Worm (Caenorhabditis elegans) whole organism, L3 larva: ENCODE data around the gene gst-36.

Source experiments
- aly-2 ChIP-seq: fragments of 150-350 bp; optimal IDR thresholded peaks from 2 replicates; lab custom pipeline; 2014; ENCODE audit warnings: missing biosample characterization, missing genetic modification characterization
- ama-1 ChIP-seq: fragments of 150-350 bp; optimal IDR thresholded peaks from 2 replicates; lab custom pipeline; 2018
- ceh-82 ChIP-seq: fragments of 150-350 bp; optimal IDR thresholded peaks from 2 replicates; lab custom pipeline; 2014; ENCODE audit warnings: missing biosample characterization, missing genetic modification characterization
- lin-39 ChIP-seq: fragments of 150-350 bp; optimal IDR thresholded peaks from 2 replicates; lab custom pipeline; 2018; ENCODE audit warnings: missing biosample characterization, missing genetic modification reagents, missing genetic modification characterization
- nhr-23 ChIP-seq: fragments of 150-350 bp; optimal IDR thresholded peaks from 2 replicates; lab custom pipeline; 2014; ENCODE audit warnings: missing biosample characterization, missing genetic modification reagents, missing genetic modification characterization
- nhr-28 ChIP-seq: fragments of 150-350 bp; optimal IDR thresholded peaks from 2 replicates; lab custom pipeline; 2014; ENCODE audit warnings: missing biosample characterization, missing genetic modification characterization
- nhr-77 ChIP-seq: fragments of 150-350 bp; optimal IDR thresholded peaks from 2 replicates; lab custom pipeline; 2014; ENCODE audit warnings: missing biosample characterization, missing genetic modification characterization
- unc-39 ChIP-seq: sonication (generic microtip); optimal IDR thresholded peaks from 4 replicates; lab custom pipeline; 2017; ENCODE audit warnings: missing biosample characterization, missing genetic modification characterization
- unc-62 ChIP-seq: fragments of 150-350 bp; sonication (generic microtip); optimal IDR thresholded peaks from 4 replicates; lab custom pipeline; 2014; ENCODE audit warnings: missing biosample characterization, missing genetic modification reagents, missing genetic modification characterization
- ztf-11 ChIP-seq: fragments of 150-350 bp; optimal IDR thresholded peaks from 2 replicates; lab custom pipeline; 2014; ENCODE audit warnings: missing biosample characterization, missing genetic modification characterization

DNA sequence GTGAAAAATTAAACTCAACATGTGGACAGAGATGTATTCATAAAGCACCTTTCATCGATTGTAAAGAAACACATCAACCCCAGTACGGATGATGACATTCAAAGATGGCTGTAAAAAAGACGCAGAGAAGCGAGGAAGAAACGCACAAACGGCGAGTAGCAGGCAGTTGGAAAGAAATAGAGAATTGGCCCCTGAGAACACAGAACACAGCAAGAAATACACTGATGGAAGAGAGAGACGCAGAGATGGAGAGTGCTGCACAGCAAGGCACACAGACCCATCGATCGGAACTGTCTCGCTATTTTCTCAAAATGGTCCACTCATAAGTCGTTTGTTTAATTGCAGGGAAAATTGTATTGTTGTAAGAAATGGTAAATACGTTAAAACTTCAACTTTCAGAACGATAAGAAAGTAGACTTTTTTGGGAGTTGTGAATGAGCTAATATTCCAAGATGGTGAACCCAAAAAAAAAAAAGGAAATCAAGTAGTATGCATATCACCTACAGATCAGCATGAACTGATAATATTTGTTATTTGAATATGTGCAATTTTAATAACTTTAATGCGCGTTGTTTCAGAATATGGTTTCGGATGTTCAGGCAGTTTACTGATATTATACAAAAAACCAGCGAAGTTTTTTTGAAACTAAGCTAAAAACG, 40.0 kb downstream of the gst-36 start:
- no peak for TF ChIP-seq ceh-82 (tag; lab: Kevin White, UChicago)
- no peak for TF ChIP-seq ztf-11 (tag; lab: Kevin White, UChicago)
- no peak for TF ChIP-seq unc-62 (GFP tag; lab: Kevin White, UChicago)
- no peak for TF ChIP-seq ama-1 (lab: Kevin White, UChicago)
- TF ChIP-seq lin-39 (tag; lab: Kevin White, UChicago), result peak; percentile 52
- TF ChIP-seq nhr-77 (tag; lab: Kevin White, UChicago), result no peak
- TF ChIP-seq nhr-23, result peak; percentile 50
- no peak for TF ChIP-seq unc-39 (tag; lab: Kevin White, UChicago)
- no peak for TF ChIP-seq aly-2 (tag; lab: Kevin White, UChicago)
- no peak for TF ChIP-seq nhr-28 (tag; lab: Kevin White, UChicago)
